Worm (Caenorhabditis elegans): ENCODE data around the gene nep-9.

The nep-9 gene

ce11 chrII:3370061-3370460, 29.1 kb downstream of the nep-9 start, which contains the start of gene Y49F6C.8:
TSS of gene Y49F6C.8 (minus strand) at chrII:3370111.
- TF ChIP-seq lsy-2 (tag; optimal IDR thresholded peaks at IDR 0.05) (peak in 1 of 2 experiments; percentile 41), peb-1 (tag; optimal IDR thresholded peaks at IDR 0.05) (no peak)

- TF ChIP-seq Y55F3AM.14 (GFP tag; optimal IDR thresholded peaks at IDR 0.05) (no peak), C34F6.9 (tag; optimal IDR thresholded peaks at IDR 0.05) (no peak), lin-39 (tag; optimal IDR thresholded peaks at IDR 0.05) (no peak), crh-2 (tag; optimal IDR thresholded peaks at IDR 0.05) (no peak), nhr-23 (tag; optimal IDR thresholded peaks at IDR 0.05) (no peak)
These were observed 31.0 kb downstream of the nep-9 start, which contains the start of gene Y49F6C.7 for ce11 chrII:3368097-3368496. TSS of gene Y49F6C.7 (minus strand) at chrII:3368197.

ce11 chrII:3367100-3367499, 32.0 kb downstream of the nep-9 start, which contains the start of gene Y49F6C.6:
TSS of gene Y49F6C.6 (minus strand) at chrII:3367200.
- TF ChIP-seq nhr-129 (tag; optimal IDR thresholded peaks at IDR 0.05), result no peak
- no peak for TF ChIP-seq elt-1 (tag; optimal IDR thresholded peaks at IDR 0.05)
- TF ChIP-seq snpc-4 (tag; optimal IDR thresholded peaks at IDR 0.05), result no peak
- no peak for TF ChIP-seq nhr-11 (tag; optimal IDR thresholded peaks at IDR 0.05)
- TF ChIP-seq mab-5 (tag; optimal IDR thresholded peaks at IDR 0.05), result no peak
- no peak for TF ChIP-seq ztf-1 (GFP tag; conservative IDR thresholded peaks at IDR 0.05)
- TF ChIP-seq Y55F3AM.14 (GFP tag; optimal IDR thresholded peaks at IDR 0.05), result no peak
- no peak for TF ChIP-seq elt-3 (tag; optimal IDR thresholded peaks at IDR 0.05)
- TF ChIP-seq alr-1 (tag; optimal IDR thresholded peaks at IDR 0.05), result no peak
- no peak for TF ChIP-seq ZK546.5 (tag; optimal IDR thresholded peaks at IDR 0.05)

- TF ChIP-seq sma-9 (GFP tag; optimal IDR thresholded peaks at IDR 0.05) (no peak), sma-9 (tag; optimal IDR thresholded peaks at IDR 0.05) (no peak), nhr-237 (tag; optimal IDR thresholded peaks at IDR 0.05) (no peak), sma-3 (GFP tag; optimal IDR thresholded peaks at IDR 0.05) (no peak), nhr-129 (tag; optimal IDR thresholded peaks at IDR 0.05) (no peak), R02D3.7 (tag; optimal IDR thresholded peaks at IDR 0.05) (no peak), blmp-1 (tag; optimal IDR thresholded peaks at IDR 0.05; ENCODE audit: insufficient read depth) (no peak), nhr-21 (tag; optimal IDR thresholded peaks at IDR 0.05) (no peak), lin-11 (tag; optimal IDR thresholded peaks at IDR 0.05) (no peak), mdl-1 (tag; optimal IDR thresholded peaks at IDR 0.05) (no peak), Y55F3AM.14 (GFP tag; optimal IDR thresholded peaks at IDR 0.05) (no peak)
These were observed 40.3 kb downstream of the nep-9 start, which contains the start of the genes lido-14 and bath-27 for ce11 chrII:3358834-3359233. TSS of gene lido-14 (plus strand) at chrII:3359134. TSS of gene bath-27 (plus strand) at chrII:3359139.

- no peak for TF ChIP-seq blmp-1 (tag; optimal IDR thresholded peaks at IDR 0.05; ENCODE audit: insufficient read depth)
- TF ChIP-seq nhr-237 (tag; optimal IDR thresholded peaks at IDR 0.05), result no peak
- TF ChIP-seq ZK546.5 (tag; optimal IDR thresholded peaks at IDR 0.05), result no peak
- TF ChIP-seq nhr-12 (tag; optimal IDR thresholded peaks at IDR 0.05), result no peak
These were observed 49.3 kb downstream of the nep-9 start, which contains the start of gene F14D2.8 for ce11 chrII:3349820-3350291. TSS of gene F14D2.8 (minus strand) at chrII:3349870.

ce11 chrII:3347940-3348610, 51.0 kb downstream of the nep-9 start, which contains the start of the genes F14D2.14 and bath-29:
TSS of gene F14D2.14 (minus strand) at chrII:3347990.
TSS of gene bath-29 (plus strand) at chrII:3348560.
- no peak for TF ChIP-seq elt-1 (tag; optimal IDR thresholded peaks at IDR 0.05)
- TF ChIP-seq sem-4 (tag; optimal IDR thresholded peaks at IDR 0.05), result no peak
- no peak for TF ChIP-seq gmeb-1 (tag; optimal IDR thresholded peaks at IDR 0.05)
- TF ChIP-seq unc-62 (GFP tag; optimal IDR thresholded peaks at IDR 0.05), result no peak
- TF ChIP-seq mbf-1 (tag; optimal IDR thresholded peaks at IDR 0.05), result no peak
- TF ChIP-seq nhr-10 (tag; optimal IDR thresholded peaks at IDR 0.05), result no peak
- no peak for TF ChIP-seq unc-39 (tag; optimal IDR thresholded peaks at IDR 0.05)
- no peak for TF ChIP-seq fos-1 (tag; optimal IDR thresholded peaks at IDR 0.05)
- TF ChIP-seq nhr-23 (tag; optimal IDR thresholded peaks at IDR 0.05), result no peak
- TF ChIP-seq nhr-129 (tag; optimal IDR thresholded peaks at IDR 0.05), result no peak
- no peak for TF ChIP-seq Y55F3AM.14 (GFP tag; optimal IDR thresholded peaks at IDR 0.05)
- TF ChIP-seq lin-13 (GFP tag; optimal IDR thresholded peaks at IDR 0.05), result no peak
- TF ChIP-seq sma-3 (GFP tag; optimal IDR thresholded peaks at IDR 0.05), result no peak
